Fruit fly (Drosophila melanogaster) whole organism, wandering third instar larva: ENCODE data around the gene dsx-c73A.

Experiments used
- Abd-B ChIP-seq: fragments of >200 bp; optimal IDR thresholded peaks from 2 replicates; lab custom pipeline; 2017; ENCODE audit warnings: missing biosample characterization, missing genetic modification characterization
- Myc ChIP-seq: fragments of >200 bp; optimal IDR thresholded peaks from 2 replicates; lab custom pipeline; 2017
- OdsH ChIP-seq: fragments of 200-800 bp; sonication (Bioruptor generic); optimal IDR thresholded peaks from 2 replicates; lab custom pipeline; 2016; ENCODE audit warnings: missing biosample characterization, mild to moderate bottlenecking, missing genetic modification characterization
- br ChIP-seq: fragments of 200-800 bp; sonication (Bioruptor generic); optimal IDR thresholded peaks from 2 replicates; lab custom pipeline; 2016; ENCODE audit warnings: missing biosample characterization, missing genetic modification characterization
- woc ChIP-seq: sonication (Bioruptor generic); optimal IDR thresholded peaks from 2 replicates; lab custom pipeline; 2016; ENCODE audit warnings: missing biosample characterization, mild to moderate bottlenecking, missing genetic modification characterization

dm6 chr3L:16380770-16381169 lies 71.0 kb downstream of the dsx-c73A start:
- TF ChIP-seq br (GFP tag; lab: Kevin White, UChicago) (peak; percentile 25), Myc (lab: Kevin White, UChicago) (no peak), woc (no peak), OdsH (GFP tag; lab: Kevin White, UChicago) (peak; percentile 36), Abd-B (GFP tag; lab: Kevin White, UChicago) (no peak)
